Worm (Caenorhabditis elegans): ENCODE results near the gene ipla-3.

ce11 chrV:20713620-20714019 is 15.5 kb downstream of the ipla-3 start, which contains the start of gene Y44A6C.1:
- TF ChIP-seq ztf-11 (tag; optimal IDR thresholded peaks at IDR 0.05) (no peak), nhr-12 (tag; optimal IDR thresholded peaks at IDR 0.05) (no peak), elt-3 (tag; optimal IDR thresholded peaks at IDR 0.05) (no peak), unc-39 (tag; optimal IDR thresholded peaks at IDR 0.05) (no peak), pha-4 (tag; optimal IDR thresholded peaks at IDR 0.05) (no peak), ces-1 (GFP tag; optimal IDR thresholded peaks at IDR 0.05) (no peak)

All from whole organism, mixed stage, embryonic.